Fruit fly (Drosophila melanogaster): Measurements from ENCODE around the gene Pep.

DNA sequence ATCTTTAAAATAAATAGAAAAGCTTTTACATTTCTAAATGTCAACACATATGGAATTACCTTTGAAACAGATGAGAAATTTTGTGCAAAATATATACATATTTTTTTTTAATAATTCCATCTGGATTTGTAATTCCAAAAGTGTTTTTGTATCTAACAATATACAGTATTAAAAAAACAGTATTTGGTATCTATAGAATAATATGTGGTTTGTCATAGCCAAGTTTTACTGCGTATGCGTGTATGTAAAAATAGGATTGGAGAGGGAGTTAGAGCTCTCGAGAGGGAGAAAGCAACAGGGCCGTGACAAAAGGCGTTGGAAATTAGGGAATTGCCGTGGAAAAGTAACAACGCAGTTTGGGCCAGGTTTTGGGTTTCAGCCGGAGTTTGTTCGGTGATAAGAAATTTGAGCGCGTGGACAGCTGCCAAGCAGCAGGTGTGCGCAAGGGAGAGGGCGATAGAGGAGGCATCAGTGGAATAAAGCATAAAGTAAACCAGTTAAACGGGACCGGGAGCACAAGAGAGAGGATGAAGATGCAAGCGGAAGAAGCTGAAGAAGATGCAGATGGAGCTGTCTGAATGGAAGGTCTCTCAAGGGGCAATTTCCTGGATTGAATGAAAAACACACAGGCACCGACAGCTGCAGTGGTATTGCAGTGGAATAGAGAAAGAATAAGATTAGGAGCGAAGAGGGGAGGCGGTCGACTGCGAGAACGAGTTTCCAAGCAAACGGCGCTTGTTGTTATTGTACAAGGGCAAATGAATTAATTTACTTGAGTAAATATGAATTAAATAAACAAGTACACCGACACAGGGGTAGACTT, 8.3 kb upstream of the Pep start:
- TF ChIP-seq CTCF (optimal IDR thresholded peaks at IDR 0.05) (no peak), CG8478 (optimal IDR thresholded peaks at IDR 0.05) (no peak)
